Worm (Caenorhabditis elegans) whole organism, early embryonic: ENCODE data around the gene lsm-5.

Experiments
- F13C5.2 ChIP-seq: sonication (generic microtip); optimal IDR thresholded peaks from 2 replicates; lab custom pipeline; 2017; ENCODE audit warnings: mild to moderate bottlenecking, missing genetic modification characterization, inconsistent platforms, missing compliant biosample characterization
- aly-1 ChIP-seq: sonication (generic microtip); optimal IDR thresholded peaks from 2 replicates; lab custom pipeline; 2016; ENCODE audit warnings: missing genetic modification characterization, missing compliant biosample characterization
- ama-1 ChIP-seq: fragments of 150-350 bp; optimal IDR thresholded peaks from 2 replicates; lab custom pipeline; 2014
- flt-1 ChIP-seq: fragments of 200-800 bp; sonication (Bioruptor generic); IDR thresholded peaks from 2 replicates; pipeline ENCODE4 v1.3.6; 2022; ENCODE audit warnings: missing genetic modification characterization, missing compliant biosample characterization
- hmbx-1 ChIP-seq: sonication (generic microtip); optimal IDR thresholded peaks from 2 replicates; lab custom pipeline; 2016; ENCODE audit warnings: mild to moderate bottlenecking, missing genetic modification characterization, missing compliant biosample characterization
- hmg-4 ChIP-seq: fragments of 200-800 bp; sonication (Bioruptor generic); optimal IDR thresholded peaks from 2 replicates; lab custom pipeline; 2018; ENCODE audit warnings: mild to moderate bottlenecking, missing genetic modification characterization, missing compliant biosample characterization
- hnd-1 ChIP-seq: sonication (generic microtip); optimal IDR thresholded peaks from 2 replicates; lab custom pipeline; 2016; ENCODE audit warnings: missing genetic modification characterization, missing compliant biosample characterization
- sea-1 ChIP-seq: fragments of 200-800 bp; sonication (Bioruptor generic); conservative IDR thresholded peaks from 2 replicates; pipeline ENCODE4 v1.3.6; 2022; ENCODE audit warnings: missing genetic modification characterization, missing compliant biosample characterization
- tbx-37 ChIP-seq: fragments of 200-800 bp; sonication (Bioruptor generic); conservative IDR thresholded peaks from 2 replicates; pipeline ENCODE4 v1.3.6; 2022; ENCODE audit warnings: missing genetic modification reagents, missing genetic modification characterization, missing compliant biosample characterization
- tra-4 ChIP-seq: sonication (generic microtip); optimal IDR thresholded peaks from 2 replicates; lab custom pipeline; 2017; ENCODE audit warnings: missing genetic modification characterization, missing compliant biosample characterization

DNA sequence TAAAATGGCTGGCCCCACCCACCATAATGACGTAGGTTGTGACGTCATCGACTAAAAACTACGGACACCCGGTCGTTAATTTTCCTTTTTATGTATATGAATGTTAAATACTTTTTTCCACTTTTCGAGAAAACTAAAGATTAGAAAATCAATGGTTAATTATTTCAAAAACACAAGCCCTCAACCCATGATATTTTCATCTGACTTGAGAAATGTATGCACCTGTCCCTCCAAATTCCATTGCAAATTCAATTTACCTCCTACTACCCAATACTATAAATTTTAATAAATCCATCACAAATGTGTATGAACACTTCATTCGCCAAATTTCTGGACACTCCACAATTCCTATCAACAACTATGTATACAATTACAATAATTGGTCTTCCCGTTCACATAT lies 41.1 kb upstream of the lsm-5 start, which contains the start of gene srh-276:
- TF ChIP-seq hmbx-1 (tag; lab: Kevin White, UChicago) = no peak
- no peak for TF ChIP-seq tbx-37 (GFP tag; lab: Robert Waterston, UW)
- TF ChIP-seq flt-1 (GFP tag; lab: Robert Waterston, UW) = no peak
- no peak for TF ChIP-seq tra-4 (tag; lab: Kevin White, UChicago)
- no peak for TF ChIP-seq hnd-1 (tag; lab: Kevin White, UChicago)
- no peak for TF ChIP-seq hmg-4 (GFP tag; lab: Kevin White, UChicago)
- no peak for TF ChIP-seq F13C5.2 (tag; lab: Kevin White, UChicago)
- TF ChIP-seq sea-1 (GFP tag; lab: Robert Waterston, UW) = no peak
- no peak for TF ChIP-seq aly-1 (tag; lab: Kevin White, UChicago)
- no peak for TF ChIP-seq ama-1 (lab: Kevin White, UChicago)
